In genomic region chrX:14791195-14791739, ce11 we compare ENCODE assay signal across 4 worm cellular contexts.
TF ChIP-seq lines count a peak whose summit lies in the region.

No protein-coding gene starts in this region.

TF ChIP-seq in whole organism, L2 larva, 48 proteins besides CTCF, POLR2A, EP300 and RAD21:
- TF ChIP-seq lin-13 (GFP tag; optimal IDR thresholded peaks at IDR 0.05; lab: Kevin White, UChicago), result no peak
- no peak for TF ChIP-seq lsy-2 (tag; optimal IDR thresholded peaks at IDR 0.05; lab: Kevin White, UChicago)
- no peak for TF ChIP-seq crh-2 (tag; optimal IDR thresholded peaks at IDR 0.05; lab: Kevin White, UChicago)
- TF ChIP-seq gmeb-1 (tag; optimal IDR thresholded peaks at IDR 0.05; lab: Kevin White, UChicago), result no peak
- no peak for TF ChIP-seq zag-1 (tag; optimal IDR thresholded peaks at IDR 0.05; lab: Kevin White, UChicago)
- TF ChIP-seq nhr-21 (tag; optimal IDR thresholded peaks at IDR 0.05; lab: Kevin White, UChicago), result no peak
- TF ChIP-seq ama-1 (optimal IDR thresholded peaks at IDR 0.05; lab: Kevin White, UChicago), result peak; percentile 68
- TF ChIP-seq egl-27 (tag; optimal IDR thresholded peaks at IDR 0.05; lab: Kevin White, UChicago), result no peak

TF ChIP-seq in whole organism, L3 larva, 47 proteins besides CTCF, POLR2A, EP300 and RAD21:
- TF ChIP-seq ama-1 (optimal IDR thresholded peaks at IDR 0.05; lab: Kevin White, UChicago), result peak; percentile 64
- no peak for TF ChIP-seq tbx-2 (tag; optimal IDR thresholded peaks at IDR 0.05; lab: Kevin White, UChicago)
- TF ChIP-seq daf-12 (tag; optimal IDR thresholded peaks at IDR 0.05; lab: Kevin White, UChicago), result no peak
- TF ChIP-seq nhr-237 (tag; optimal IDR thresholded peaks at IDR 0.05; lab: Kevin White, UChicago), result no peak
- peak; percentile 52 for TF ChIP-seq nhr-43 (tag; optimal IDR thresholded peaks at IDR 0.05; lab: Kevin White, UChicago; ENCODE audit: poor library complexity, severe bottlenecking)
- no peak for TF ChIP-seq elt-3 (tag; optimal IDR thresholded peaks at IDR 0.05; lab: Kevin White, UChicago)
- TF ChIP-seq egl-27 (tag; optimal IDR thresholded peaks at IDR 0.05; lab: Kevin White, UChicago), result no peak
- no peak for TF ChIP-seq fkh-2 (tag; optimal IDR thresholded peaks at IDR 0.05; lab: Kevin White, UChicago)
- TF ChIP-seq mdl-1 (tag; optimal IDR thresholded peaks at IDR 0.05; lab: Kevin White, UChicago), result no peak
- peak; percentile 13 for TF ChIP-seq nfya-1 (tag; optimal IDR thresholded peaks at IDR 0.05; lab: Kevin White, UChicago; ENCODE audit: insufficient read depth)
- no peak for TF ChIP-seq pha-4 (tag; optimal IDR thresholded peaks at IDR 0.05; lab: Kevin White, UChicago)
- TF ChIP-seq aly-2 (tag; optimal IDR thresholded peaks at IDR 0.05; lab: Kevin White, UChicago), result no peak
- no peak for TF ChIP-seq nhr-67 (tag; optimal IDR thresholded peaks at IDR 0.05; lab: Kevin White, UChicago)
- no peak for TF ChIP-seq nhr-11 (tag; optimal IDR thresholded peaks at IDR 0.05; lab: Kevin White, UChicago)

TF ChIP-seq in whole organism, L4 larva, 104 proteins besides CTCF, POLR2A, EP300 and RAD21:
- TF ChIP-seq ceh-62 (tag; optimal IDR thresholded peaks at IDR 0.05; lab: Kevin White, UChicago) (no peak), dmd-8 (GFP tag; IDR thresholded peaks at IDR 0.05; lab: Robert Waterston, UW) (peak; percentile 50; the same call in 1 of the 2 replicates), aha-1 (tag; lab: Kevin White, UChicago) (peak; percentile 19), set-16 (GFP tag; IDR thresholded peaks at IDR 0.05; lab: Robert Waterston, UW) (peak; percentile 18; the same call in 1 of the 2 replicates)

TF ChIP-seq in whole organism, young adult, 124 proteins besides CTCF, POLR2A, EP300 and RAD21:
- no peak for TF ChIP-seq B0261.1 (tag; optimal IDR thresholded peaks at IDR 0.05; lab: Kevin White, UChicago)
- peak; percentile 81 for TF ChIP-seq ama-1 (optimal IDR thresholded peaks at IDR 0.05; lab: Kevin White, UChicago)
- TF ChIP-seq ama-1 (GFP tag; optimal IDR thresholded peaks at IDR 0.05; lab: Kevin White, UChicago), result no peak
- peak; percentile 44; the same call in 1 of the 2 replicates for TF ChIP-seq zfh-2 (GFP tag; conservative IDR thresholded peaks at IDR 0.05; lab: Robert Waterston, UW)
- TF ChIP-seq nhr-27 (tag; optimal IDR thresholded peaks at IDR 0.05; lab: Kevin White, UChicago), result peak; percentile 44
TF ChIP-seq in whole organism, young adult: peak in this region for 3.
